Worm (Caenorhabditis elegans): ENCODE measurements around the gene osta-1.

ce11 chrII:6349-6748 is at the start of gene osta-1:
- TF ChIP-seq lin-13 (tag; optimal IDR thresholded peaks at IDR 0.05) (no peak), pha-4 (tag; optimal IDR thresholded peaks at IDR 0.05) (no peak), ceh-39 (tag; optimal IDR thresholded peaks at IDR 0.05) (no peak), mab-5 (tag; optimal IDR thresholded peaks at IDR 0.05) (no peak), blmp-1 (tag; optimal IDR thresholded peaks at IDR 0.05) (no peak), ceh-43 (GFP tag; optimal IDR thresholded peaks at IDR 0.05) (no peak)

Data from whole organism, mixed stage, embryonic.